Worm (Caenorhabditis elegans) whole organism, L3 larva: ENCODE data around the gene F22B3.7.

Experiments used
- ZK546.5 ChIP-seq: sonication (generic microtip); optimal IDR thresholded peaks from 2 replicates; lab custom pipeline; 2017; ENCODE audit warnings: missing biosample characterization, missing genetic modification characterization
- egl-27 ChIP-seq: sonication (generic microtip); optimal IDR thresholded peaks from 4 replicates; lab custom pipeline; 2017; ENCODE audit warnings: missing biosample characterization, missing genetic modification reagents, missing genetic modification characterization
- nhr-11 ChIP-seq: fragments of 150-350 bp; optimal IDR thresholded peaks from 2 replicates; lab custom pipeline; 2014; ENCODE audit warnings: missing biosample characterization, missing genetic modification characterization
- nhr-237 ChIP-seq: fragments of 150-350 bp; optimal IDR thresholded peaks from 2 replicates; lab custom pipeline; 2014; ENCODE audit warnings: missing biosample characterization, missing genetic modification characterization
- snpc-4 ChIP-seq: fragments of 150-350 bp; optimal IDR thresholded peaks from 2 replicates; lab custom pipeline; 2014; ENCODE audit warnings: missing biosample characterization, missing genetic modification characterization

ce11 chrIV:11410084-11410483 is 11.5 kb downstream of the F22B3.7 start, which contains the start of gene gfat-2:
- TF ChIP-seq nhr-11 (tag; lab: Kevin White, UChicago) (no peak), nhr-237 (tag; lab: Kevin White, UChicago) (no peak), egl-27 (tag; lab: Kevin White, UChicago) (no peak), snpc-4 (tag; lab: Kevin White, UChicago) (no peak), ZK546.5 (no peak)
